Worm (Caenorhabditis elegans) whole organism, L4 larva: ENCODE measurements around the gene str-165.

ENCODE experiments used
- lin-15B ChIP-seq: fragments of 150-350 bp; sonication (generic microtip); optimal IDR thresholded peaks from 3 replicates; lab custom pipeline; 2014; ENCODE audit warnings: missing biosample characterization, missing genetic modification characterization
- nhr-48 ChIP-seq: sonication (generic microtip); optimal IDR thresholded peaks from 2 replicates; lab custom pipeline; 2016; ENCODE audit warnings: mild to moderate bottlenecking, missing genetic modification characterization, missing compliant biosample characterization
- vab-7 ChIP-seq: fragments of 200-800 bp; sonication (Bioruptor generic); IDR thresholded peaks from 2 replicates; pipeline ENCODE4 v1.3.6; 2022; ENCODE audit warnings: missing genetic modification reagents, missing genetic modification characterization, missing compliant biosample characterization

DNA sequence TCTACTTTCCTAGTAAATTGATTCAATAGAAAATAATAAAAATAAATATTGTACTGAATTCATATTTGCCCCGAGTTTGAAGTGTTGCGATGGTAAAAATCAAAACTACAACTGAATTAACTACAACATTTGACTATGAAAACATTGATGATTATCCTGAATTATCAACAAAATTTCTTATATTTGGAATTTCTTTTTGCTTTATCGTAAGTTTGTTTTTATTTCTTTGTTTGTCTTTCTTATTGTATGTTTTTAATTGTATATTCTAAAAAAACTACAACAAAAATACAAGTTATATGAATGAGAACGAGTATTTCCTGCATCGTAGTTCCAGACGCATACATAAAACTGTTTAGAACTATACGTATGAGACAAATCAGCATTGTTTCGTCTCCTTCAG is 6.3 kb downstream of the str-165 start, which contains the start of gene srx-128:
- TF ChIP-seq vab-7 (no peak), lin-15B (no peak), nhr-48 (tag; lab: Kevin White, UChicago) (no peak)
